Worm (Caenorhabditis elegans) whole organism, early embryonic: Measurements from ENCODE around the gene C06G4.4.

ENCODE experiments used
- ama-1 ChIP-seq: fragments of 150-350 bp; optimal IDR thresholded peaks from 2 replicates; lab custom pipeline; 2014
- tbx-37 ChIP-seq: fragments of 200-800 bp; sonication (Bioruptor generic); conservative IDR thresholded peaks from 2 replicates; pipeline ENCODE4 v1.3.6; 2022; ENCODE audit warnings: missing genetic modification reagents, missing genetic modification characterization, missing compliant biosample characterization

- no peak for TF ChIP-seq tbx-37 (GFP tag; lab: Robert Waterston, UW)
- TF ChIP-seq ama-1 (lab: Kevin White, UChicago) = no peak
These were observed 8.5 kb downstream of the C06G4.4 start, which contains the start of the genes F54H12.8 and F54H12.7 for ce11 chrIII:7969121-7969520.
